Worm (Caenorhabditis elegans) whole organism, young adult: Measurements from ENCODE around the gene str-48.

Experiments used
- B0035.1 ChIP-seq: sonication (generic microtip); optimal IDR thresholded peaks from 2 replicates; lab custom pipeline; 2016; ENCODE audit warnings: missing genetic modification characterization, mild to moderate bottlenecking, missing compliant biosample characterization, missing genotype, missing genetic modification reagents
- C06A6.2 ChIP-seq: fragments of 200-800 bp; sonication (Bioruptor generic); conservative IDR thresholded peaks from 2 replicates; pipeline ENCODE4 v1.3.6; 2022; ENCODE audit warnings: missing genetic modification characterization, missing compliant biosample characterization
- F10E7.11 ChIP-seq: sonication (generic microtip); optimal IDR thresholded peaks from 2 replicates; lab custom pipeline; 2017; ENCODE audit warnings: mild to moderate bottlenecking, missing genetic modification characterization, moderate library complexity, missing compliant biosample characterization
- F22D6.2 ChIP-seq: sonication (generic microtip); optimal IDR thresholded peaks from 2 replicates; lab custom pipeline; 2016; ENCODE audit warnings: mild to moderate bottlenecking, missing genetic modification characterization, missing compliant biosample characterization
- F39B2.1 ChIP-seq: fragments of 200-800 bp; sonication (Bioruptor generic); IDR thresholded peaks from 2 replicates; pipeline ENCODE4 v1.3.6; 2022; ENCODE audit warnings: missing genetic modification reagents, missing genetic modification characterization, missing compliant biosample characterization
- F57C9.4 ChIP-seq: sonication (generic microtip); optimal IDR thresholded peaks from 2 replicates; lab custom pipeline; 2017; ENCODE audit warnings: mild to moderate bottlenecking, missing genetic modification characterization, missing compliant biosample characterization
- T07F8.4 ChIP-seq: sonication (generic microtip); optimal IDR thresholded peaks from 2 replicates; lab custom pipeline; 2016; ENCODE audit warnings: mild to moderate bottlenecking, missing genetic modification characterization, moderate library complexity, missing compliant biosample characterization
- Y53F4B.3 ChIP-seq: fragments of 200-800 bp; sonication (Bioruptor generic); IDR thresholded peaks from 2 replicates; pipeline ENCODE4 v1.3.6; 2022; ENCODE audit warnings: missing genetic modification reagents, missing genetic modification characterization, missing compliant biosample characterization
- Y79H2A.3 ChIP-seq: fragments of 200-800 bp; sonication (Bioruptor generic); conservative IDR thresholded peaks from 2 replicates; pipeline ENCODE4 v1.3.6; 2022; ENCODE audit warnings: missing genetic modification reagents, missing genetic modification characterization, missing compliant biosample characterization
- ZK185.1 ChIP-seq: sonication (generic microtip); optimal IDR thresholded peaks from 2 replicates; lab custom pipeline; 2016; ENCODE audit warnings: mild to moderate bottlenecking, missing genetic modification characterization, missing compliant biosample characterization; ENCODE audit not compliant: poor library complexity, severe bottlenecking
- ama-1 ChIP-seq, 3 experiments: fragments of 150-350 bp in 1 of 3; sonication (generic microtip) in 2 of 3; optimal IDR thresholded peaks; 2 replicates each; lab custom pipeline; 2014 to 2018; ENCODE audit warnings: missing biosample characterization in 2 of 3, missing genetic modification characterization in 2 of 3, missing genetic modification reagents in 2 of 3
- aptf-3 ChIP-seq: fragments of 200-800 bp; sonication (Bioruptor generic); IDR thresholded peaks from 2 replicates; pipeline ENCODE4 v1.3.6; 2022; ENCODE audit warnings: missing genetic modification characterization, missing compliant biosample characterization
- athp-1 ChIP-seq: sonication (generic microtip); optimal IDR thresholded peaks from 2 replicates; lab custom pipeline; 2017; ENCODE audit warnings: mild to moderate bottlenecking, missing genetic modification characterization, missing compliant biosample characterization
- attf-3 ChIP-seq: fragments of 200-800 bp; sonication (Bioruptor generic); conservative IDR thresholded peaks from 2 replicates; pipeline ENCODE4 v1.3.6; 2022; ENCODE audit warnings: missing genetic modification reagents, missing genetic modification characterization, missing compliant biosample characterization
- bed-1 ChIP-seq: fragments of 200-800 bp; sonication (Bioruptor generic); IDR thresholded peaks from 2 replicates; pipeline ENCODE4 v1.3.6; 2022; ENCODE audit warnings: missing genetic modification reagents, missing genetic modification characterization, missing compliant biosample characterization
- ceh-40 ChIP-seq: fragments of 200-800 bp; sonication (Bioruptor generic); IDR thresholded peaks from 2 replicates; pipeline ENCODE4 v1.3.6; 2022; ENCODE audit warnings: missing genetic modification characterization, missing compliant biosample characterization
- ceh-79 ChIP-seq: sonication (generic microtip); optimal IDR thresholded peaks from 2 replicates; lab custom pipeline; 2017; ENCODE audit warnings: mild to moderate bottlenecking, missing genetic modification characterization, missing compliant biosample characterization
- chd-7 ChIP-seq: sonication (generic microtip); optimal IDR thresholded peaks from 2 replicates; lab custom pipeline; 2016; ENCODE audit warnings: mild to moderate bottlenecking, missing genetic modification characterization, moderate library complexity, missing compliant biosample characterization
- dox-1 ChIP-seq: fragments of 200-800 bp; sonication (Bioruptor generic); IDR thresholded peaks from 2 replicates; pipeline ENCODE4 v1.3.6; 2022; ENCODE audit warnings: missing genetic modification reagents, missing genetic modification characterization, missing compliant biosample characterization
- dpl-1 ChIP-seq: fragments of 150-350 bp; optimal IDR thresholded peaks from 2 replicates; lab custom pipeline; 2014; ENCODE audit warnings: missing biosample characterization, missing genetic modification reagents, missing genetic modification characterization
- efl-1 ChIP-seq: fragments of 150-350 bp; optimal IDR thresholded peaks from 2 replicates; lab custom pipeline; 2014; ENCODE audit warnings: missing biosample characterization, missing genetic modification reagents, missing genetic modification characterization
- egl-44 ChIP-seq: fragments of 200-800 bp; sonication (Bioruptor generic); IDR thresholded peaks from 2 replicates; pipeline ENCODE4 v1.3.6; 2022; ENCODE audit warnings: missing genetic modification reagents, missing genetic modification characterization, missing compliant biosample characterization
- ets-4 ChIP-seq: fragments of 200-800 bp; sonication (Bioruptor generic); optimal IDR thresholded peaks from 2 replicates; lab custom pipeline; 2018; ENCODE audit warnings: mild to moderate bottlenecking, missing genetic modification characterization, missing compliant biosample characterization
- gei-17 ChIP-seq: fragments of 200-800 bp; sonication (Bioruptor generic); optimal IDR thresholded peaks from 2 replicates; lab custom pipeline; 2018; ENCODE audit warnings: mild to moderate bottlenecking, missing genetic modification characterization, missing compliant biosample characterization
- him-1 ChIP-seq: sonication (generic microtip); optimal IDR thresholded peaks from 2 replicates; lab custom pipeline; 2016; ENCODE audit warnings: missing genotype, missing genetic modification reagents, missing genetic modification characterization, missing compliant biosample characterization
- lag-1 ChIP-seq: fragments of 200-800 bp; sonication (Bioruptor generic); IDR thresholded peaks from 2 replicates; pipeline ENCODE4 v1.3.6; 2022; ENCODE audit warnings: missing genetic modification reagents, missing genetic modification characterization, missing compliant biosample characterization
- let-526 ChIP-seq: fragments of 200-800 bp; sonication (Bioruptor generic); IDR thresholded peaks from 2 replicates; pipeline ENCODE4 v1.3.6; 2022; ENCODE audit warnings: missing genetic modification reagents, missing genetic modification characterization, missing compliant biosample characterization
- lin-26 ChIP-seq: fragments of 200-800 bp; sonication (Bioruptor generic); IDR thresholded peaks from 2 replicates; pipeline ENCODE4 v1.3.6; 2022; ENCODE audit warnings: missing genetic modification reagents, missing genetic modification characterization, missing compliant biosample characterization
- lin-54 ChIP-seq: fragments of 200-800 bp; sonication (Bioruptor generic); optimal IDR thresholded peaks from 2 replicates; lab custom pipeline; 2018; ENCODE audit warnings: mild to moderate bottlenecking, missing genetic modification characterization, missing compliant biosample characterization
- lsl-1 ChIP-seq: fragments of 200-800 bp; sonication (Bioruptor generic); optimal IDR thresholded peaks from 2 replicates; lab custom pipeline; 2018; ENCODE audit warnings: mild to moderate bottlenecking, missing genetic modification characterization, moderate library complexity, missing compliant biosample characterization
- madf-10 ChIP-seq: sonication (generic microtip); optimal IDR thresholded peaks from 2 replicates; lab custom pipeline; 2016; ENCODE audit warnings: mild to moderate bottlenecking, missing genetic modification characterization, missing compliant biosample characterization
- nhr-120 ChIP-seq: fragments of 200-800 bp; sonication (Bioruptor generic); IDR thresholded peaks from 2 replicates; pipeline ENCODE4 v1.3.6; 2022; ENCODE audit warnings: missing genetic modification characterization, missing compliant biosample characterization
- rcor-1 ChIP-seq: fragments of 200-800 bp; sonication (Bioruptor generic); IDR thresholded peaks from 2 replicates; pipeline ENCODE4 v1.3.6; 2022; ENCODE audit warnings: missing genetic modification reagents, missing genetic modification characterization, missing compliant biosample characterization
- repo-1 ChIP-seq: sonication (generic microtip); optimal IDR thresholded peaks from 2 replicates; lab custom pipeline; 2017; ENCODE audit warnings: mild to moderate bottlenecking, missing genetic modification characterization, missing compliant biosample characterization
- sea-2 ChIP-seq: fragments of 200-800 bp; sonication (Bioruptor generic); IDR thresholded peaks from 2 replicates; pipeline ENCODE4 v1.3.6; 2022; ENCODE audit warnings: missing genetic modification characterization, missing compliant biosample characterization
- snpc-3.4 ChIP-seq: sonication (generic microtip); optimal IDR thresholded peaks from 2 replicates; lab custom pipeline; 2017; ENCODE audit warnings: missing genetic modification characterization, mild to moderate bottlenecking, missing compliant biosample characterization, antibody characterized with exemption, moderate library complexity, missing genotype, missing genetic modification reagents
- somi-1 ChIP-seq: fragments of 200-800 bp; sonication (Bioruptor generic); optimal IDR thresholded peaks from 2 replicates; lab custom pipeline; 2018; ENCODE audit warnings: mild to moderate bottlenecking, missing genetic modification characterization, missing compliant biosample characterization
- unc-130 ChIP-seq: sonication (generic microtip); optimal IDR thresholded peaks from 2 replicates; lab custom pipeline; 2016; ENCODE audit warnings: missing genetic modification reagents, missing genetic modification characterization, missing compliant biosample characterization
- unc-62 ChIP-seq: fragments of 150-350 bp; optimal IDR thresholded peaks from 2 replicates; lab custom pipeline; 2014; ENCODE audit warnings: missing biosample characterization, missing genetic modification reagents, missing genetic modification characterization
- xnd-1 ChIP-seq: sonication (generic microtip); optimal IDR thresholded peaks from 2 replicates; lab custom pipeline; 2016; ENCODE audit warnings: missing genotype, missing genetic modification reagents, missing genetic modification characterization, missing compliant biosample characterization
- zim-3 ChIP-seq: sonication (generic microtip); optimal IDR thresholded peaks from 2 replicates; lab custom pipeline; 2017; ENCODE audit warnings: mild to moderate bottlenecking, missing genetic modification characterization, moderate library complexity, missing compliant biosample characterization
- ztf-3 ChIP-seq: fragments of 200-800 bp; sonication (Bioruptor generic); optimal IDR thresholded peaks from 2 replicates; lab custom pipeline; 2018; ENCODE audit warnings: mild to moderate bottlenecking, missing genetic modification characterization, missing compliant biosample characterization

The str-48 gene

DNA sequence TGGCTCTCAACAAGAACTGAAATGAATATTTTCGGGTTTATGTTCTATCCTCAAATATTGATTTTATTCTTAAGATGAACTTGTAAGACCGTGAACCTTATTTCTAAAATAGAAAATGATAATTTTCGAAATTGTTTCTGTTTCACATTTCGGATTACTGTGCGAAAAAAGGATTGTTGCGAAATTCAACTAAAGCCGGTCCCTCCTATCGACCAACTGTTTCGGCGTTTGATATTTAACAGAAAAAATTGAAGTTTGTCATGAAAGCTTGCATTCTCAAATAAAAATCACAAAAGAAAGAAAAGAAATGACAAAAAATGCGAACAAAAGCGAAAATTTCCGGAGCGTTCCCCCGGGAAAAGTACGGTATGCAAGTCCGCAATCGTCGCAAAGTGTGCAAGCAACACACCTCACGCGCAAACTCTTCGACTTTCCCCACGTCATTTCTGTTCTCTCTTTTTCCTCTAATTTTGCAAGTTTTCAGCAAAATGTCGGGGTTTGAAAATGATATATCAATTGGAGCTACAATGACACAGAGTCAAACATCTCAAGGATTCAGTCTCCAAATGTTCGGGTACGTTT, 27.3 kb downstream of the str-48 start, which contains the start of gene C34D4.4 (continued):
- TF ChIP-seq ama-1 (optimal IDR thresholded peaks at IDR 0.05; lab: Kevin White, UChicago) (no peak), ama-1 (GFP tag; optimal IDR thresholded peaks at IDR 0.05; lab: Kevin White, UChicago) (no peak), ZK185.1 (tag; lab: Kevin White, UChicago) (no peak), F10E7.11 (tag; lab: Kevin White, UChicago) (no peak), lin-54 (GFP tag; lab: Kevin White, UChicago) (peak; percentile 27), dpl-1 (GFP tag; lab: Kevin White, UChicago) (peak; percentile 21), C06A6.2 (GFP tag; lab: Robert Waterston, UW) (no peak), efl-1 (GFP tag; lab: Kevin White, UChicago) (peak; percentile 58), xnd-1 (tag; lab: Kevin White, UChicago) (no peak), egl-44 (GFP tag; lab: Robert Waterston, UW) (no peak), madf-10 (no peak), dox-1 (GFP tag; lab: Robert Waterston, UW) (peak; percentile 43; the same call in 1 of the 2 replicates), chd-7 (tag; lab: Kevin White, UChicago) (no peak), lsl-1 (GFP tag; lab: Kevin White, UChicago) (peak; percentile 73), nhr-120 (GFP tag; lab: Robert Waterston, UW) (no peak), bed-1 (GFP tag; lab: Robert Waterston, UW) (no peak), B0035.1 (no peak), lag-1 (GFP tag; lab: Robert Waterston, UW) (no peak)

DNA sequence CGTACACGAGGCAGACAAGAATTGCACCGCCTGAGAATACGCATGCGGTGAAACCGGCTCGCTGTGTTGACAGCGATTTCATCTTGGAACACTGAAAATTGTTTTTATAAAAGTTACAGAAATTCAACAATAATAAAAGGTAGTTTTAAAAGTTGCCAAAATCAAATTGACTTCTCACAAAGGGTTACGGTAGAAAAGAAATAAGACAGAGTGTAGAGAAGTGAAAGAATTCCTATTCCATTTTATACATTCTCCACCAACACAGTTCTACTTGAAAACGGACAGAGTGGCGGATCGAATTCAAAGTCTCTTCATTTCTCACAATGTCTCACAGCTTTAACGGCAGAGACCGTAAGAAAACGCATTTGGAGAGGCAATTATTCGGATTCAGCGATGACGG, 30.6 kb downstream of the str-48 start, which contains the start of gene col-113:
col-113 (minus strand) TSS at position 101 of the 400 bp plus-strand sequence.
- TF ChIP-seq repo-1 (tag; lab: Kevin White, UChicago) (no peak), chd-7 (tag; lab: Kevin White, UChicago) (no peak), T07F8.4 (no peak), Y53F4B.3 (no peak), athp-1 (tag; lab: Kevin White, UChicago) (no peak), F22D6.2 (no peak), ztf-3 (GFP tag; lab: Kevin White, UChicago) (no peak), gei-17 (GFP tag; lab: Kevin White, UChicago) (no peak), let-526 (GFP tag; lab: Robert Waterston, UW) (no peak), aptf-3 (GFP tag; lab: Robert Waterston, UW) (no peak), him-1 (no peak), Y79H2A.3 (GFP tag; lab: Robert Waterston, UW) (no peak), ets-4 (GFP tag; lab: Kevin White, UChicago) (no peak), somi-1 (GFP tag; lab: Kevin White, UChicago) (no peak), attf-3 (GFP tag; lab: Robert Waterston, UW) (no peak)
- TF ChIP-seq, all 124 proteins: peak for 0

ce11 chrIV:7153362-7153761, 31.6 kb downstream of the str-48 start, which contains the start of gene C34D4.3:
TSS of gene C34D4.3 (plus strand) at chrIV:7153662.
- TF ChIP-seq lin-26 (no peak), rcor-1 (GFP tag; lab: Robert Waterston, UW) (no peak), zim-3 (tag; lab: Kevin White, UChicago) (no peak), snpc-3.4 (tag; lab: Kevin White, UChicago) (no peak), unc-62 (GFP tag; lab: Kevin White, UChicago) (no peak), ceh-79 (tag; lab: Kevin White, UChicago) (no peak), ceh-40 (GFP tag; lab: Robert Waterston, UW) (no peak), F57C9.4 (tag; lab: Kevin White, UChicago) (no peak), madf-10 (no peak), unc-130 (no peak), F39B2.1 (GFP tag; lab: Robert Waterston, UW) (no peak), sea-2 (GFP tag; lab: Robert Waterston, UW) (no peak)
